Worm (Caenorhabditis elegans) whole organism, L2 larva: Measurements from ENCODE around the gene Y43F8B.2.

Experiments
- C34F6.9 ChIP-seq: fragments of 150-350 bp; optimal IDR thresholded peaks from 2 replicates; lab custom pipeline; 2014; ENCODE audit warnings: missing biosample characterization, missing genetic modification characterization
- F13H6.1 ChIP-seq: sonication (generic microtip); optimal IDR thresholded peaks from 2 replicates; lab custom pipeline; 2016; ENCODE audit warnings: missing genetic modification characterization, missing compliant biosample characterization
- R02D3.7 ChIP-seq: fragments of 150-350 bp; optimal IDR thresholded peaks from 2 replicates; lab custom pipeline; 2014; ENCODE audit warnings: missing biosample characterization, missing genetic modification characterization
- Y55F3AM.14 ChIP-seq: fragments of 200-800 bp; sonication (Bioruptor generic); optimal IDR thresholded peaks from 2 replicates; lab custom pipeline; 2018; ENCODE audit warnings: mild to moderate bottlenecking, missing genetic modification characterization, missing compliant biosample characterization
- ZK546.5 ChIP-seq: sonication (generic microtip); optimal IDR thresholded peaks from 2 replicates; lab custom pipeline; 2017; ENCODE audit warnings: missing biosample characterization, missing genetic modification characterization
- alr-1 ChIP-seq: fragments of 150-350 bp; optimal IDR thresholded peaks from 2 replicates; lab custom pipeline; 2014; ENCODE audit warnings: missing biosample characterization, missing genetic modification characterization
- aly-2 ChIP-seq: fragments of 150-350 bp; optimal IDR thresholded peaks from 2 replicates; lab custom pipeline; 2014; ENCODE audit warnings: missing biosample characterization, missing genetic modification characterization
- ama-1 ChIP-seq: fragments of 150-350 bp; optimal IDR thresholded peaks from 2 replicates; lab custom pipeline; 2018; ENCODE audit warnings: inconsistent platforms
- blmp-1 ChIP-seq: sonication (generic microtip); optimal IDR thresholded peaks from 2 replicates; lab custom pipeline; 2017; ENCODE audit warnings: missing genetic modification characterization, mild to moderate bottlenecking, missing compliant biosample characterization, antibody characterized with exemption, moderate library complexity; ENCODE audit not compliant: insufficient read depth
- ceh-16 ChIP-seq: fragments of 150-350 bp; optimal IDR thresholded peaks from 2 replicates; lab custom pipeline; 2014; ENCODE audit warnings: missing biosample characterization, missing genetic modification characterization
- ceh-82 ChIP-seq: fragments of 150-350 bp; optimal IDR thresholded peaks from 2 replicates; lab custom pipeline; 2014; ENCODE audit warnings: missing biosample characterization, missing genetic modification characterization
- dmd-4 ChIP-seq: sonication (generic microtip); optimal IDR thresholded peaks from 2 replicates; lab custom pipeline; 2017; ENCODE audit warnings: missing biosample characterization, missing genetic modification characterization
- egl-27 ChIP-seq: sonication (generic microtip); optimal IDR thresholded peaks from 3 replicates; lab custom pipeline; 2017; ENCODE audit warnings: missing biosample characterization, missing genetic modification reagents, missing genetic modification characterization
- elt-1 ChIP-seq: fragments of 150-350 bp; optimal IDR thresholded peaks from 2 replicates; lab custom pipeline; 2014; ENCODE audit warnings: missing biosample characterization, missing genetic modification characterization
- elt-3 ChIP-seq: sonication (generic microtip); optimal IDR thresholded peaks from 2 replicates; lab custom pipeline; 2017; ENCODE audit warnings: missing biosample characterization, missing genetic modification characterization
- fos-1 ChIP-seq: fragments of 150-350 bp; optimal IDR thresholded peaks from 2 replicates; lab custom pipeline; 2014; ENCODE audit warnings: missing biosample characterization, missing genetic modification characterization
- gmeb-1 ChIP-seq: fragments of 150-350 bp; optimal IDR thresholded peaks from 2 replicates; lab custom pipeline; 2014; ENCODE audit warnings: missing biosample characterization, missing genetic modification characterization
- lin-11 ChIP-seq: fragments of 150-350 bp; sonication (generic microtip); optimal IDR thresholded peaks from 2 replicates; lab custom pipeline; 2014; ENCODE audit warnings: missing biosample characterization, missing genetic modification characterization, inconsistent platforms, mixed read lengths
- lsy-2 ChIP-seq, 2 experiments: fragments of 150-350 bp in 1 of 2; sonication (generic microtip) in 1 of 2; optimal IDR thresholded peaks; 2 replicates each; lab custom pipeline; 2014 to 2017; ENCODE audit warnings: missing biosample characterization in 2 of 2, missing genetic modification characterization in 2 of 2
- mbf-1 ChIP-seq: sonication (generic microtip); optimal IDR thresholded peaks from 2 replicates; lab custom pipeline; 2017; ENCODE audit warnings: missing biosample characterization, missing genetic modification characterization
- mdl-1 ChIP-seq, 2 experiments: fragments of 150-350 bp in 1 of 2; sonication (generic microtip) in 1 of 2; optimal IDR thresholded peaks; 2 replicates each; lab custom pipeline; 2017; ENCODE audit warnings: missing biosample characterization in 2 of 2, missing genetic modification characterization in 2 of 2
- nhr-11 ChIP-seq: fragments of 150-350 bp; optimal IDR thresholded peaks from 2 replicates; lab custom pipeline; 2014; ENCODE audit warnings: missing biosample characterization, missing genetic modification characterization
- nhr-12 ChIP-seq: fragments of 150-350 bp; optimal IDR thresholded peaks from 2 replicates; lab custom pipeline; 2014; ENCODE audit warnings: missing biosample characterization, missing genetic modification characterization
- nhr-129 ChIP-seq: fragments of 150-350 bp; optimal IDR thresholded peaks from 2 replicates; lab custom pipeline; 2014; ENCODE audit warnings: missing biosample characterization, missing genetic modification characterization
- nhr-21 ChIP-seq: fragments of 150-350 bp; optimal IDR thresholded peaks from 2 replicates; lab custom pipeline; 2014; ENCODE audit warnings: missing biosample characterization, missing genetic modification characterization
- nhr-23 ChIP-seq: fragments of 150-350 bp; optimal IDR thresholded peaks from 2 replicates; lab custom pipeline; 2014; ENCODE audit warnings: missing biosample characterization, missing genetic modification reagents, missing genetic modification characterization
- nhr-25 ChIP-seq: fragments of 150-350 bp; sonication (generic microtip); optimal IDR thresholded peaks from 3 replicates; lab custom pipeline; 2014; ENCODE audit warnings: missing biosample characterization, missing genetic modification characterization
- nhr-6 ChIP-seq: fragments of 150-350 bp; optimal IDR thresholded peaks from 2 replicates; lab custom pipeline; 2014; ENCODE audit warnings: missing biosample characterization, missing genetic modification characterization
- sem-4 ChIP-seq: fragments of 150-350 bp; optimal IDR thresholded peaks from 2 replicates; lab custom pipeline; 2014; ENCODE audit warnings: missing biosample characterization, missing genetic modification reagents, missing genetic modification characterization
- sma-3 ChIP-seq: sonication (generic microtip); optimal IDR thresholded peaks from 2 replicates; lab custom pipeline; 2016; ENCODE audit warnings: missing genetic modification reagents, missing genetic modification characterization, missing compliant biosample characterization
- sma-9 ChIP-seq, 2 experiments: fragments of 150-350 bp in 1 of 2; sonication (generic microtip) in 1 of 2; optimal IDR thresholded peaks; 2 replicates each; lab custom pipeline; 2014 to 2016; ENCODE audit warnings: missing genetic modification characterization in 2 of 2, mild to moderate bottlenecking in 1 of 2, missing biosample characterization in 1 of 2, missing compliant biosample characterization in 1 of 2, missing genetic modification reagents in 1 of 2, moderate library complexity in 1 of 2
- unc-55 ChIP-seq: fragments of 150-350 bp; sonication (generic microtip); optimal IDR thresholded peaks from 3 replicates; lab custom pipeline; 2014; ENCODE audit warnings: missing biosample characterization, missing genetic modification reagents, missing genetic modification characterization
- zag-1 ChIP-seq: fragments of 150-350 bp; optimal IDR thresholded peaks from 2 replicates; lab custom pipeline; 2014; ENCODE audit warnings: missing biosample characterization, missing genetic modification characterization
- ztf-1 ChIP-seq: fragments of 200-800 bp; sonication (Bioruptor generic); conservative IDR thresholded peaks from 2 replicates; pipeline ENCODE4 v1.3.6; 2022; ENCODE audit warnings: missing genetic modification characterization, missing compliant biosample characterization
- ztf-11 ChIP-seq: sonication (generic microtip); optimal IDR thresholded peaks from 2 replicates; lab custom pipeline; 2017; ENCODE audit warnings: missing biosample characterization, missing genetic modification characterization
- ztf-4 ChIP-seq: fragments of 150-350 bp; optimal IDR thresholded peaks from 2 replicates; lab custom pipeline; 2014; ENCODE audit warnings: missing biosample characterization, missing genetic modification characterization

Gene Y43F8B.2

ce11 chrV:19555350-19555749 is 22.4 kb upstream of the Y43F8B.2 start:
- no peak for TF ChIP-seq nhr-21 (tag; lab: Kevin White, UChicago)
- TF ChIP-seq Y55F3AM.14 (GFP tag; lab: Kevin White, UChicago): no peak
- no peak for TF ChIP-seq nhr-11 (tag; lab: Kevin White, UChicago)
- TF ChIP-seq ZK546.5 (tag; lab: Kevin White, UChicago): no peak
- no peak for TF ChIP-seq R02D3.7 (tag; lab: Kevin White, UChicago)
- TF ChIP-seq, all 48 proteins: peak for 0

- no peak for TF ChIP-seq Y55F3AM.14 (GFP tag; lab: Kevin White, UChicago)
- no peak for TF ChIP-seq elt-1 (tag; lab: Kevin White, UChicago)
- TF ChIP-seq nhr-25 (tag; lab: Kevin White, UChicago): no peak
These were observed 17.4 kb upstream of the Y43F8B.2 start for ce11 chrV:19550294-19550693.

ce11 chrV:19549689-19550088 is 16.8 kb upstream of the Y43F8B.2 start, which contains the start of gene Y43F8B.20:
Gene Y43F8B.20, minus strand, starts transcription at chrV:19549789.
- no peak for TF ChIP-seq mdl-1 (tag; optimal IDR thresholded peaks at IDR 0.05; lab: Kevin White, UChicago)
- no peak for TF ChIP-seq fos-1
- TF ChIP-seq ama-1 (lab: Kevin White, UChicago): no peak
- TF ChIP-seq ztf-4 (tag; lab: Kevin White, UChicago): no peak
- no peak for TF ChIP-seq R02D3.7 (tag; lab: Kevin White, UChicago)
- TF ChIP-seq nhr-12 (tag; lab: Kevin White, UChicago): no peak
- TF ChIP-seq F13H6.1 (tag; lab: Kevin White, UChicago): no peak
- no peak for TF ChIP-seq egl-27
- no peak for TF ChIP-seq ztf-11 (tag; lab: Kevin White, UChicago)
- no peak for TF ChIP-seq C34F6.9 (tag; lab: Kevin White, UChicago)
- no peak for TF ChIP-seq gmeb-1 (tag; lab: Kevin White, UChicago)
- TF ChIP-seq nhr-129 (tag; lab: Kevin White, UChicago): no peak
- no peak for TF ChIP-seq Y55F3AM.14 (GFP tag; lab: Kevin White, UChicago)
- no peak for TF ChIP-seq unc-55
- no peak for TF ChIP-seq sma-9 (GFP tag; optimal IDR thresholded peaks at IDR 0.05; lab: Kevin White, UChicago)
- TF ChIP-seq sma-9 (tag; optimal IDR thresholded peaks at IDR 0.05; lab: Kevin White, UChicago): no peak
- no peak for TF ChIP-seq blmp-1
- TF ChIP-seq nhr-23: no peak
- TF ChIP-seq lsy-2 (tag; optimal IDR thresholded peaks at IDR 0.05; lab: Kevin White, UChicago): no peak
- TF ChIP-seq nhr-6 (tag; lab: Kevin White, UChicago): no peak

ce11 chrV:19546673-19547072 is 13.8 kb upstream of the Y43F8B.2 start:
- TF ChIP-seq sem-4 (tag; lab: Kevin White, UChicago) (no peak), ztf-1 (GFP tag; lab: Robert Waterston, UW) (no peak), unc-55 (no peak), alr-1 (tag; lab: Kevin White, UChicago) (no peak), R02D3.7 (tag; lab: Kevin White, UChicago) (no peak), ceh-16 (tag; lab: Kevin White, UChicago) (no peak), gmeb-1 (tag; lab: Kevin White, UChicago) (no peak), nhr-25 (tag; lab: Kevin White, UChicago) (no peak)

ce11 chrV:19546100-19546499 is 13.2 kb upstream of the Y43F8B.2 start, which contains the start of gene Y43F8B.1:
Gene Y43F8B.1, minus strand, starts transcription at chrV:19546200.
- TF ChIP-seq lin-11 (tag; lab: Kevin White, UChicago) (no peak), ceh-82 (tag; lab: Kevin White, UChicago) (no peak), elt-3 (tag; lab: Kevin White, UChicago) (no peak), ztf-4 (tag; lab: Kevin White, UChicago) (no peak), sma-9 (GFP tag; optimal IDR thresholded peaks at IDR 0.05; lab: Kevin White, UChicago) (no peak), sma-9 (tag; optimal IDR thresholded peaks at IDR 0.05; lab: Kevin White, UChicago) (no peak), blmp-1 (no peak), dmd-4 (tag; lab: Kevin White, UChicago) (no peak), gmeb-1 (tag; lab: Kevin White, UChicago) (no peak), nhr-11 (tag; lab: Kevin White, UChicago) (no peak), sma-3 (no peak), lsy-2 (tag; optimal IDR thresholded peaks at IDR 0.05; lab: Kevin White, UChicago) (no peak), nhr-23 (no peak), zag-1 (tag; lab: Kevin White, UChicago) (no peak), mbf-1 (no peak), nhr-25 (tag; lab: Kevin White, UChicago) (no peak), aly-2 (tag; lab: Kevin White, UChicago) (no peak)
